Worm (Caenorhabditis elegans): ENCODE results near the gene F40A3.1.

F40A3.1 gene

DNA sequence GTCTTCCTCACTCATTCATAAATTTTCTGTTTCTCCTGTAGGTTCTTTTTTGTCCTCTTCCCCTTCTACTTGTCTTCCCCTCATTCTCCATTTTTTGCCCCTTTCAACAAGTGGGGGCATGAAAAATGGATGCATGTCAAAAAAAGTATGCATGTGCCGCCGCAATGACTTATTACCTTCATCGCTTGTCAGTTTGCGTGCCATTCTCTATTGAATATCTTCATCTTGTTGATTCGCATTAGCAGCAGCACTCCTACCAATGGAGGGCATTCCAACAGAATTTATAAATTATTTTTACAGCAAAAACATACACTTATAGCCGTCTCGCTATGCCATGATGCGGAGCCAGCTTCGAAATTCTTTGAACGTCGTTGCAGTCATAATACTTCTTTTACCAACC, at the start of gene F40A3.1:
TSS of gene F40A3.1 (plus strand) at position 301 of the 400 bp plus-strand sequence.
- TF ChIP-seq nhr-237 (tag; optimal IDR thresholded peaks at IDR 0.05), result no peak
- TF ChIP-seq tbx-8 (GFP tag; optimal IDR thresholded peaks at IDR 0.05), result no peak
- no peak for TF ChIP-seq elt-3 (tag; optimal IDR thresholded peaks at IDR 0.05)
- no peak for TF ChIP-seq lsy-2 (tag; optimal IDR thresholded peaks at IDR 0.05)
- TF ChIP-seq elt-1 (tag; optimal IDR thresholded peaks at IDR 0.05; ENCODE audit: borderline replicate concordance, insufficient read depth), result no peak
- no peak for TF ChIP-seq sem-2 (GFP tag; optimal IDR thresholded peaks at IDR 0.05)
- TF ChIP-seq nhr-2 (tag; optimal IDR thresholded peaks at IDR 0.05), result no peak
- TF ChIP-seq lin-32 (GFP tag; optimal IDR thresholded peaks at IDR 0.05), result no peak
- TF ChIP-seq ceh-39 (tag; optimal IDR thresholded peaks at IDR 0.05), result no peak
- no peak for TF ChIP-seq ztf-11 (tag; optimal IDR thresholded peaks at IDR 0.05)
- TF ChIP-seq nhr-12 (tag; optimal IDR thresholded peaks at IDR 0.05), result no peak
- TF ChIP-seq unc-39 (tag; optimal IDR thresholded peaks at IDR 0.05), result no peak
- no peak for TF ChIP-seq pha-4 (tag; optimal IDR thresholded peaks at IDR 0.05)
- no peak for TF ChIP-seq bed-3 (GFP tag; optimal IDR thresholded peaks at IDR 0.05)
- TF ChIP-seq lin-13 (tag; optimal IDR thresholded peaks at IDR 0.05), result no peak
- no peak for TF ChIP-seq mep-1 (tag; optimal IDR thresholded peaks at IDR 0.05)

DNA sequence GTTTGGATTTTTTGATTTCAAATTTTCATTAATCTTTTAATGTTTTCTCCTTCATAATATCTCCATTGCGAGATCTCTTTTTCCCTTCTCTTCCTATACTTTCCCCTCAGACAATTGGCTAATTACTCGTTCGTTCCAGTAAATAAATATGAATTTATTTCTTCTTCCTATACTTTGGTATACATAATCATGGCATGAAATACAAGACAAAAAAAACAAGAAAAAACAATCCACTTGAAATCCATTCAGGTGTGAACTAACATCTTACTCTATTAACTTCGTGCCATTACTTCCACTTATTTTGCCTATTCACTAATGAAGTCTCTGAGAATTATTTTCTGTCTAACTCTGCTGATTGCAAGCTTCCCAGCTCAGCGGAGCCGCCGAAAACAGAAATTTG, 49.1 kb upstream of the F40A3.1 start, which contains the start of gene grd-8:
TSS of gene grd-8 (plus strand) at position 301 of the 400 bp plus-strand sequence.
- no peak for TF ChIP-seq hlh-1 (tag; optimal IDR thresholded peaks at IDR 0.05)
- no peak for TF ChIP-seq sptf-1 (tag; optimal IDR thresholded peaks at IDR 0.05)
- no peak for TF ChIP-seq unc-62 (GFP tag; optimal IDR thresholded peaks at IDR 0.05)
- no peak for TF ChIP-seq flh-1 (GFP tag; optimal IDR thresholded peaks at IDR 0.05)
- no peak for TF ChIP-seq unc-120 (tag; optimal IDR thresholded peaks at IDR 0.05; ENCODE audit: poor library complexity, severe bottlenecking)
- no peak for TF ChIP-seq drap-1 (GFP tag; optimal IDR thresholded peaks at IDR 0.05)
- no peak for TF ChIP-seq mls-2 (tag; optimal IDR thresholded peaks at IDR 0.05)
- TF ChIP-seq sem-2 (GFP tag; optimal IDR thresholded peaks at IDR 0.05), result no peak
- TF ChIP-seq M03D4.4 (tag; optimal IDR thresholded peaks at IDR 0.05), result no peak
- TF ChIP-seq nhr-237 (tag; optimal IDR thresholded peaks at IDR 0.05), result no peak
- no peak for TF ChIP-seq lsy-2 (tag; optimal IDR thresholded peaks at IDR 0.05)
- TF ChIP-seq elt-1 (tag; optimal IDR thresholded peaks at IDR 0.05; ENCODE audit: borderline replicate concordance, insufficient read depth), result no peak
- TF ChIP-seq snpc-4 (tag; optimal IDR thresholded peaks at IDR 0.05), result no peak
- TF ChIP-seq ztf-11 (tag; optimal IDR thresholded peaks at IDR 0.05), result no peak
- no peak for TF ChIP-seq ceh-39 (tag; optimal IDR thresholded peaks at IDR 0.05)
- TF ChIP-seq blmp-1 (tag; optimal IDR thresholded peaks at IDR 0.05), result no peak
- no peak for TF ChIP-seq unc-39 (tag; optimal IDR thresholded peaks at IDR 0.05)
- no peak for TF ChIP-seq ham-2 (GFP tag; optimal IDR thresholded peaks at IDR 0.05)
- no peak for TF ChIP-seq nhr-2 (tag; optimal IDR thresholded peaks at IDR 0.05)
- TF ChIP-seq cnd-1 (tag; optimal IDR thresholded peaks at IDR 0.05), result no peak

DNA sequence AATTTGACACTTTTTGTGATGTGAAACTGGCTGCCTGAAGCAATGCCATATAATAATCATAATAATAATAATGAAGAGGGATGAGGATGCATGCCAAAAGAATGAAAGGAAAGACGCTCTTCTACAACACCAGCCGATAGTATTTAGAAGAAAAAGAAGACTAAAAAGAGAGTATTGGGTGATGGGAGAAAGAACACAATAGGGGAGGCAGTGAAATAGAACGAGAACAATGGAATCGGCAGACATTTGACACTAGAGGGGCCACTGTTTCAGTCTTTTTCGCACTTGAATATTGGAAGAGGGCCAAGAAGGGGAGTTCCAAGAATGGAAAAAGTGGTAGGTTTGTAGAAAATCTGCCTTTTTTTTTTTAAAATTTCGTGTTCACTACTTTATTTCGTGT, 44.2 kb upstream of the F40A3.1 start, which contains the start of gene memo-1:
TSS of gene memo-1 (minus strand) at position 2 of the 400 bp plus-strand sequence.
- TF ChIP-seq mls-2 (tag; optimal IDR thresholded peaks at IDR 0.05) (no peak), hlh-1 (tag; optimal IDR thresholded peaks at IDR 0.05) (no peak), lin-13 (tag; optimal IDR thresholded peaks at IDR 0.05) (no peak), drap-1 (GFP tag; optimal IDR thresholded peaks at IDR 0.05) (no peak), mep-1 (tag; optimal IDR thresholded peaks at IDR 0.05) (no peak), lsy-2 (tag; optimal IDR thresholded peaks at IDR 0.05) (no peak), zip-8 (tag; optimal IDR thresholded peaks at IDR 0.05) (no peak), blmp-1 (tag; optimal IDR thresholded peaks at IDR 0.05) (no peak)

- TF ChIP-seq mep-1 (tag; optimal IDR thresholded peaks at IDR 0.05) (no peak), pha-4 (tag; optimal IDR thresholded peaks at IDR 0.05) (peak; percentile 62)
Measured at ce11 chrV:7847687-7848086, 43.6 kb upstream of the F40A3.1 start.

DNA sequence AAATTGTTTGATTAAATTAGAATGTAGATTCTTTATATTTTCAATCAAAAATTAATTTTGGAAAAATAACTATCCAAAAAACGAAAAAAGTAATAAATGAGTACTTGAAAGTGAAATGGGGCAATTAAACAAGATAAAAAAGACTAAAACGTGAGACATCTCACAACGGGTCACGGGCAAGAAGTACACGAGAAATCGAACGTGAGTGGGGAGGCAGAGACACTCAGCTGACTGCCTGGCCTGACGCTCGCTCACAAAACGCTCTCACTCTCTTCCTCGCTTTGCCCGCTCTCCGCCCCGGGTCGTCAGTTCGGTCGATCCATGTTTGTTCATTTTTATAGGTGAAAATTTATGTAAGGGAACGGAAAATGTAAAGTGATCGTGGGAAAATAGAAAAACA, 43.1 kb upstream of the F40A3.1 start:
- TF ChIP-seq sptf-1 (tag; optimal IDR thresholded peaks at IDR 0.05) (peak; percentile 56), zip-8 (tag; optimal IDR thresholded peaks at IDR 0.05) (no peak), ces-1 (GFP tag; optimal IDR thresholded peaks at IDR 0.05) (no peak)

DNA sequence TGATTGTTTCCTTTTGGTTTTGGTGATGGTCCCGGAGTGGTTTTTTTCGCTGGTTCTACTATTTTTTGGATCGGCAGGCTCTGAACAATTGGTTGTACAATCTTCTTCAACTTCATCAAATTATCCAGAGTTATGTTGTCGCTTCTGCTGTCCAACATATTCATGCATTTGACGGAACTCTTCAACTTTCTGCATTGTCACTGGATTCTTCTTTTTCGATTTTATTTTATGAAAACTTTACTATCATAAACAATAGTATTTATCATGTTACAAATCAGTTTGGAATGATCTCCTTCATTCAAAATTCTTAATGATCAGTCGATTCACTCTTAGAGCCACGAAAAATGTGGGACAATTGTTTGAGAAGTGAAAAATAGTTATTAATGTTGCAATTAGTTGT, 39.3 kb upstream of the F40A3.1 start:
- TF ChIP-seq cnd-1 (tag; optimal IDR thresholded peaks at IDR 0.05), result no peak
- TF ChIP-seq hlh-1 (tag; optimal IDR thresholded peaks at IDR 0.05), result no peak
- TF ChIP-seq ceh-39 (tag; optimal IDR thresholded peaks at IDR 0.05), result no peak
- no peak for TF ChIP-seq mep-1 (tag; optimal IDR thresholded peaks at IDR 0.05)
- TF ChIP-seq lin-13 (tag; optimal IDR thresholded peaks at IDR 0.05), result no peak
- TF ChIP-seq sptf-1 (tag; optimal IDR thresholded peaks at IDR 0.05), result no peak
- no peak for TF ChIP-seq nhr-2 (tag; optimal IDR thresholded peaks at IDR 0.05)
- TF ChIP-seq nhr-76 (tag; optimal IDR thresholded peaks at IDR 0.05), result no peak
- no peak for TF ChIP-seq drap-1 (GFP tag; optimal IDR thresholded peaks at IDR 0.05)
- no peak for TF ChIP-seq nhr-12 (tag; optimal IDR thresholded peaks at IDR 0.05)
- no peak for TF ChIP-seq unc-62 (GFP tag; optimal IDR thresholded peaks at IDR 0.05)
- TF ChIP-seq snpc-4 (tag; optimal IDR thresholded peaks at IDR 0.05), result no peak
- no peak for TF ChIP-seq unc-120 (tag; optimal IDR thresholded peaks at IDR 0.05; ENCODE audit: poor library complexity, severe bottlenecking)
